Fruit fly (Drosophila melanogaster): ENCODE data around the gene Fkbp39.

Gene Fkbp39

DNA sequence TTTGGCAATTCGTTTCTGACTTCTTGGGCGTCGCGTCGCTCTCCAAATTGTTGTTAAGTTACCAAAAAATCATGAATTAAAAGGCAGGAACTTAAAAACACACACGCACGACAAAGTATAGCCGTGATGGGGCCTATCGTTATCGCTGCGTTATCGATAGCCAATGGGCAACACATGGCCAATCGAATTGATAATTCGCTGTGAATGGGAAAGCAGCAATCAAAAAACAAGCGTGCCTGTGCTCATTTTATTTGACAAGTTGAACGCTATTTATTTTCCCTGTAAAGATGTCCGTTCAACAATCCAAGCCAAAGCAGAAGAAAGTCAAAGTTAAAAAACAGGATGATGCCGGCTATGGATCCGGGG is 13.1 kb upstream of the Fkbp39 start, which contains the start of the genes Surf4 and CG31301 (continued):
- TF ChIP-seq Sox100B (GFP tag; optimal IDR thresholded peaks at IDR 0.05) (no peak), Doc3 (GFP tag; IDR thresholded peaks at IDR 0.05; ENCODE audit: partially characterized antibody) (peak; percentile 53; the same call in 2 of the 3 replicates), pfk (GFP tag; optimal IDR thresholded peaks at IDR 0.05) (no peak), YL-1 (GFP tag; optimal IDR thresholded peaks at IDR 0.05) (peak; percentile 61), onecut (GFP tag; IDR thresholded peaks at IDR 0.05) (0 out of 2 replicates have a peak, but pooled peaks have one; percentile 10), sna (GFP tag; IDR thresholded peaks at IDR 0.05; ENCODE audit: partially characterized antibody) (peak; percentile 40; the same call in 1 of the 2 replicates), CG12659 (GFP tag; optimal IDR thresholded peaks at IDR 0.05) (peak; percentile 34), CG8290 (GFP tag; optimal IDR thresholded peaks at IDR 0.05) (no peak), CG8290 (tag; optimal IDR thresholded peaks at IDR 0.05) (peak in 1 of 2 experiments; percentile 56), CG4854 (GFP tag; optimal IDR thresholded peaks at IDR 0.05) (no peak), pan (optimal IDR thresholded peaks at IDR 0.05) (no peak), pan (GFP tag; optimal IDR thresholded peaks at IDR 0.05 in 1 of 2, IDR thresholded peaks at IDR 0.05 in 1 of 2) (no peak), mld (GFP tag; IDR thresholded peaks at IDR 0.05; ENCODE audit: partially characterized antibody) (peak; percentile 72; the same call in 1 of the 3 replicates), CG10274 (GFP tag; optimal IDR thresholded peaks at IDR 0.05) (no peak), CG6791 (GFP tag; IDR thresholded peaks at IDR 0.05; ENCODE audit: partially characterized antibody) (peak; percentile 90), HmgZ (tag; optimal IDR thresholded peaks at IDR 0.05) (peak; percentile 2), Sry-δ (GFP tag; optimal IDR thresholded peaks at IDR 0.05) (peak; percentile 51), vvl (GFP tag; IDR thresholded peaks at IDR 0.05) (0 out of 2 replicates have a peak, but pooled peaks have one; percentile 29), CG17385 (GFP tag; optimal IDR thresholded peaks at IDR 0.05) (peak; percentile 34), CG18599 (GFP tag; optimal IDR thresholded peaks at IDR 0.05) (no peak), CG2116 (GFP tag; optimal IDR thresholded peaks at IDR 0.05) (peak; percentile 91), twi (tag; optimal IDR thresholded peaks at IDR 0.05) (peak; percentile 26), MBD-R2 (GFP tag; IDR thresholded peaks at IDR 0.05) (peak; percentile 80), Ets97D (GFP tag; optimal IDR thresholded peaks at IDR 0.05) (peak; percentile 71), MESR4 (GFP tag; optimal IDR thresholded peaks at IDR 0.05) (peak; percentile 77), lilli (GFP tag; optimal IDR thresholded peaks at IDR 0.05) (peak; percentile 5), CG3995 (GFP tag; optimal IDR thresholded peaks at IDR 0.05) (peak; percentile 50), Bgb (GFP tag; IDR thresholded peaks at IDR 0.05; ENCODE audit: partially characterized antibody) (peak; percentile 76), CG2712 (tag; optimal IDR thresholded peaks at IDR 0.05) (peak; percentile 9), Myb (GFP tag; optimal IDR thresholded peaks at IDR 0.05) (peak; percentile 18), CG14860 (GFP tag; IDR thresholded peaks at IDR 0.05; ENCODE audit: partially characterized antibody) (peak; percentile 68; the same call in 2 of the 3 replicates), CG11504 (tag; optimal IDR thresholded peaks at IDR 0.05) (no peak), CG34376 (GFP tag; optimal IDR thresholded peaks at IDR 0.05) (peak; percentile 32), Sin3A (optimal IDR thresholded peaks at IDR 0.05) (peak; percentile 39), Opbp (GFP tag; IDR thresholded peaks at IDR 0.05; ENCODE audit: partially characterized antibody) (peak; percentile 87; the same call in 2 of the 3 replicates), kay (GFP tag; optimal IDR thresholded peaks at IDR 0.05) (no peak), Med (GFP tag) (peak; percentile 71), CG16813 (GFP tag; IDR thresholded peaks at IDR 0.05; ENCODE audit: partially characterized antibody) (peak; percentile 66)

dm6 chr3R:15345198-15346017 is 12.5 kb upstream of the Fkbp39 start:
- no peak for TF ChIP-seq dmrt99B (tag; optimal IDR thresholded peaks at IDR 0.05)
- TF ChIP-seq Trl (optimal IDR thresholded peaks at IDR 0.05), result peak in 1 of 2 experiments; percentile 5
- TF ChIP-seq Trl (GFP tag; optimal IDR thresholded peaks at IDR 0.05), result no peak
- peak; percentile 9 for TF ChIP-seq CG33557 (GFP tag; optimal IDR thresholded peaks at IDR 0.05)
- TF ChIP-seq CG12769 (tag; optimal IDR thresholded peaks at IDR 0.05), result peak; percentile 31
- TF ChIP-seq CG17829 (tag; optimal IDR thresholded peaks at IDR 0.05), result no peak
- peak; percentile 3 for TF ChIP-seq exex (tag; optimal IDR thresholded peaks at IDR 0.05)
- no peak for TF ChIP-seq Stat92E (GFP tag; optimal IDR thresholded peaks at IDR 0.05)
- TF ChIP-seq Xbp1 (GFP tag; optimal IDR thresholded peaks at IDR 0.05), result peak; percentile 51
- TF ChIP-seq Blimp-1 (GFP tag; optimal IDR thresholded peaks at IDR 0.05), result peak; percentile 98
- no peak for TF ChIP-seq CG2199 (GFP tag; IDR thresholded peaks at IDR 0.05)
- peak; percentile 80 for TF ChIP-seq grn (GFP tag; optimal IDR thresholded peaks at IDR 0.05)

All from whole organism, embryonic.